Worm (Caenorhabditis elegans) whole organism, late embryonic: ENCODE results near the gene acr-3.
A peak's percentile ranks its signal among the peaks of the same experiment; 100 is the strongest.

Experiments
- Y22D7AL.16 ChIP-seq: sonication (generic microtip); optimal IDR thresholded peaks from 2 replicates; lab custom pipeline; 2016; ENCODE audit warnings: missing genetic modification characterization, missing compliant biosample characterization
- ahr-1 ChIP-seq: sonication (generic microtip); optimal IDR thresholded peaks from 2 replicates; lab custom pipeline; 2016; ENCODE audit warnings: missing genetic modification characterization, missing compliant biosample characterization
- ama-1 ChIP-seq: fragments of 150-350 bp; optimal IDR thresholded peaks from 2 replicates; lab custom pipeline; 2014
- dve-1 ChIP-seq: sonication (generic microtip); optimal IDR thresholded peaks from 2 replicates; lab custom pipeline; 2017; ENCODE audit warnings: antibody characterized with exemption, mild to moderate bottlenecking, missing genetic modification characterization, missing compliant biosample characterization
- fkh-10 ChIP-seq: fragments of 150-350 bp; optimal IDR thresholded peaks from 2 replicates; lab custom pipeline; 2014; ENCODE audit warnings: missing biosample characterization, missing genetic modification reagents, missing genetic modification characterization
- pha-4 ChIP-seq: fragments of 150-350 bp; optimal IDR thresholded peaks from 2 replicates; lab custom pipeline; 2018; ENCODE audit warnings: missing biosample characterization, missing genetic modification reagents, missing genetic modification characterization
- ref-2 ChIP-seq: sonication (generic microtip); optimal IDR thresholded peaks from 2 replicates; lab custom pipeline; 2016; ENCODE audit warnings: missing genetic modification characterization, missing compliant biosample characterization
- rnt-1 ChIP-seq: sonication (generic microtip); optimal IDR thresholded peaks from 2 replicates; lab custom pipeline; 2016; ENCODE audit warnings: missing genetic modification characterization, missing compliant biosample characterization
- unc-55 ChIP-seq: sonication (generic microtip); optimal IDR thresholded peaks from 2 replicates; lab custom pipeline; 2017; ENCODE audit warnings: missing biosample characterization, missing genetic modification reagents, missing genetic modification characterization

DNA sequence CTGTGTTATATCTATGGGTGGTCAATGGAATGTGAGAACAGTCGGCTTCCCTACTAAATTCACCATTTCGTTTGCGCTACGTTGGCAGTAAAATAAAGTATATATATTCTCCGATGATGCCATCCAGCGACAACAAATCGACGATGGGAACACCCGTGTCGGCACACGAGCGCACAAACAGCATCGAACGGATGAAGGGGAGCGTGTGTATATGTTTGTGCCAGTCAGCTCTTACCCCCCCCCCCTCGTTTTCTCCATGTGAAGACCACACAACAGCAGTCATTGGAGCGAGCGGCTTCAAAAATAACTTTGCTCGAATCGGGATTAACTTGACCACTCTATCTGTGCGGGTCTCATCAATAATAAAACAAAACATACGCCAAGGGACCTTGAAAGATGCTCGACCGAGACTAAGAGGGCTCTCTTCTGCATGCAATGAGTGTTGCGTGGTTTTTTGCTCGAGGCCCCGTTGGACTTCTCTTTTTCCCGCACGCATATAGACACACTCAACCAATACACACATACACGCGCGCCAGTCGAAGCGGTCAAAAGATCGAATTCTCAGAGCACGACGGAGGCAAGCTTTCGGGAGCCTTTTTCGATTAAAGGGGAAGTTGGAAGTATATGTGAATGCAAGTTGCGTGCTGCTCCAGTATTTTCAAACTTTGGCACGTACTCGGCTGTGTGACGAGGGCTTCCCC lies 31.1 kb downstream of the acr-3 start:
- TF ChIP-seq dve-1 (tag; lab: Kevin White, UChicago) (no peak), ref-2 (tag; lab: Kevin White, UChicago) (peak; percentile 3), ahr-1 (tag; lab: Kevin White, UChicago) (no peak), ama-1 (lab: Kevin White, UChicago) (no peak), fkh-10 (GFP tag; lab: Kevin White, UChicago) (no peak), pha-4 (tag; lab: Kevin White, UChicago) (no peak), Y22D7AL.16 (tag; lab: Kevin White, UChicago) (no peak), unc-55 (GFP tag; lab: Kevin White, UChicago) (no peak), rnt-1 (tag; lab: Kevin White, UChicago) (no peak)
